Fruit fly (Drosophila melanogaster): ENCODE results near the gene HisRS.

DNA sequence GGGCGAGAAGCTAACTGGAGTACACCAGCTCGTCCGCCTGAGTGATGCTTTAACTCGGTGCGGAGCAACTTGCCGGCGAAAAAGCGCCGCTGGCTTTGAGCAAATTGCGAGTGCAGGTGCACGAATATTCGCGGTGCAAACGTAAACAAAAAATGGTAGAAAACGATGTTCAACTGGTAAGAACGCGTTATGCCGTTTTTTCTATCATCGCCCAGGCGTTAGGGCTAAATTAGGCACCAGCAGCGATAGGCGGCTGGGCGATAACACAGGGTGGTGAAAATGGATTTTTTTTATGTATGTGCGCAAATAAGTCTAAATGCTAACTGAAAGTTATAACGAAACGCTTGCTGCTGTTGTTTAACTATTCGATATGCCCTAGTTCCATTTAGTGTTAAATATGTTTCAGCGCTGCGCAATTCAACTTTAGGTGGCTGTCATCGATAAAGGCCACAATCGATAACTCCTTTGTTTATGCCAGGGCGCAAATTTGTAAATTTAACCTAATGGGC lies 15.5 kb upstream of the HisRS start, which contains the start of the genes Pgant7 and Xrcc2:
- TF ChIP-seq CG2202 (tag; optimal IDR thresholded peaks at IDR 0.05) (no peak), CG17802 (tag; optimal IDR thresholded peaks at IDR 0.05) (no peak), CG17568 (GFP tag; optimal IDR thresholded peaks at IDR 0.05) (no peak), CG32772 (GFP tag; IDR thresholded peaks at IDR 0.05) (no peak), CG10543 (GFP tag; optimal IDR thresholded peaks at IDR 0.05) (no peak), pan (optimal IDR thresholded peaks at IDR 0.05) (no peak), pan (GFP tag; optimal IDR thresholded peaks at IDR 0.05 in 1 of 2, IDR thresholded peaks at IDR 0.05 in 1 of 2) (peak in 1 of 2 experiments; percentile 59), zen2 (GFP tag; IDR thresholded peaks at IDR 0.05; ENCODE audit: partially characterized antibody) (peak; percentile 51; the same call in 1 of the 3 replicates), tll (GFP tag; optimal IDR thresholded peaks at IDR 0.05) (no peak), tin (GFP tag; optimal IDR thresholded peaks at IDR 0.05) (no peak), pnt (GFP tag; optimal IDR thresholded peaks at IDR 0.05) (no peak), unpg (GFP tag; optimal IDR thresholded peaks at IDR 0.05) (no peak)
